Fruit fly (Drosophila melanogaster): ENCODE results near the gene CG8419.

dm6 chr2L:8190681-8191080 is 15.3 kb upstream of the CG8419 start, which contains the start of gene CG34134:
- TF ChIP-seq CG8478 (optimal IDR thresholded peaks at IDR 0.05) (no peak), Dll (optimal IDR thresholded peaks at IDR 0.05) (no peak)

All from whole organism.